Worm (Caenorhabditis elegans) whole organism, L3 larva: Measurements from ENCODE around the gene F43C11.4.

Experiments used
- aly-2 ChIP-seq: fragments of 150-350 bp; optimal IDR thresholded peaks from 2 replicates; lab custom pipeline; 2014; ENCODE audit warnings: missing biosample characterization, missing genetic modification characterization
- lin-15B ChIP-seq: fragments of 150-350 bp; optimal IDR thresholded peaks from 2 replicates; lab custom pipeline; 2014; ENCODE audit warnings: missing biosample characterization, missing genetic modification characterization

DNA sequence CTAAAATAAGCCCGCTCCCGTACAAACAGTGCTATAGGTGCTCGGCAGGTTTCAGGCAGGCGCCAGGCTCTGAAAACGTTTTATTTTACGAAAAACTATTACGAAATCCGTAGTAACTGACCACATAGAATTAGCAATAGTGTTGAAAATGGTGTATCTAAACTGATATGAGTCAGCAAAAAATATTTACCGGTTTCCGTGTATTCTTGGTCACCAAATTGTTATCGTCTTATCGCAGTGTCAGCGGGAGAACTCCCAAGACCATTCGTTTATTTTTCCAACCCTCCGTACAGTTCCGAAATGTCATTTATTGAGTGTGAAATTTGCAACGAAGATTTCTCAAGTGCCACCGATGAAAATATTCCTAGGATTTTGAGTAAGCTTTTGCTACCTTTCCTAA is 14.6 kb upstream of the F43C11.4 start, which contains the start of gene F43C11.8:
- TF ChIP-seq lin-15B (tag; lab: Kevin White, UChicago) (no peak), aly-2 (no peak)
